Worm (Caenorhabditis elegans) whole organism, mixed stage, embryonic: ENCODE data around the gene taf-7.1.

Experiments
- blmp-1 ChIP-seq: fragments of 150-350 bp; optimal IDR thresholded peaks from 2 replicates; lab custom pipeline; 2014; ENCODE audit warnings: missing biosample characterization, missing genetic modification characterization
- cnd-1 ChIP-seq: fragments of 200-800 bp; sonication (Bioruptor generic); optimal IDR thresholded peaks from 2 replicates; lab custom pipeline; 2018; ENCODE audit warnings: mild to moderate bottlenecking, missing genetic modification characterization, missing compliant biosample characterization
- drap-1 ChIP-seq: fragments of 200-800 bp; sonication (Bioruptor generic); optimal IDR thresholded peaks from 3 replicates; lab custom pipeline; 2018; ENCODE audit warnings: mild to moderate bottlenecking, missing genetic modification characterization, missing compliant biosample characterization
- mab-5 ChIP-seq: fragments of 150-350 bp; optimal IDR thresholded peaks from 2 replicates; lab custom pipeline; 2014; ENCODE audit warnings: missing biosample characterization, missing genetic modification characterization
- mep-1 ChIP-seq: fragments of 150-350 bp; optimal IDR thresholded peaks from 2 replicates; lab custom pipeline; 2017; ENCODE audit warnings: missing biosample characterization, missing genetic modification reagents, missing genetic modification characterization, inconsistent platforms
- nhr-237 ChIP-seq: fragments of 150-350 bp; optimal IDR thresholded peaks from 2 replicates; lab custom pipeline; 2014; ENCODE audit warnings: missing biosample characterization, missing genetic modification characterization
- nhr-76 ChIP-seq: sonication (generic microtip); optimal IDR thresholded peaks from 2 replicates; lab custom pipeline; 2017; ENCODE audit warnings: missing biosample characterization, missing genetic modification characterization
- pha-4 ChIP-seq: fragments of 150-350 bp; optimal IDR thresholded peaks from 2 replicates; lab custom pipeline; 2018; ENCODE audit warnings: missing biosample characterization, missing genetic modification reagents, missing genetic modification characterization
- unc-62 ChIP-seq: fragments of 150-350 bp; optimal IDR thresholded peaks from 2 replicates; lab custom pipeline; 2014; ENCODE audit warnings: missing biosample characterization, missing genetic modification reagents, missing genetic modification characterization
- zip-8 ChIP-seq: fragments of 150-350 bp; optimal IDR thresholded peaks from 2 replicates; lab custom pipeline; 2014; ENCODE audit warnings: missing biosample characterization, missing genetic modification characterization
- ztf-11 ChIP-seq: fragments of 150-350 bp; optimal IDR thresholded peaks from 2 replicates; lab custom pipeline; 2014; ENCODE audit warnings: missing biosample characterization, missing genetic modification characterization

- TF ChIP-seq nhr-237 (no peak), ztf-11 (tag; lab: Kevin White, UChicago) (no peak), cnd-1 (tag; lab: Kevin White, UChicago) (no peak), drap-1 (no peak), mep-1 (tag; lab: Kevin White, UChicago) (no peak), pha-4 (tag; lab: Kevin White, UChicago) (no peak), mab-5 (tag; lab: Kevin White, UChicago) (no peak), unc-62 (no peak), zip-8 (tag; lab: Kevin White, UChicago) (no peak), nhr-76 (no peak), blmp-1 (tag; lab: Kevin White, UChicago) (no peak)
Measured at ce11 chrX:11804057-11804456, 33.2 kb downstream of the taf-7.1 start, which contains the start of gene C34E11.4.
